Fruit fly (Drosophila melanogaster): Measurements from ENCODE around the gene Ude.
A peak's percentile ranks its signal among the peaks of the same experiment; 100 is the strongest.

Ude gene

DNA sequence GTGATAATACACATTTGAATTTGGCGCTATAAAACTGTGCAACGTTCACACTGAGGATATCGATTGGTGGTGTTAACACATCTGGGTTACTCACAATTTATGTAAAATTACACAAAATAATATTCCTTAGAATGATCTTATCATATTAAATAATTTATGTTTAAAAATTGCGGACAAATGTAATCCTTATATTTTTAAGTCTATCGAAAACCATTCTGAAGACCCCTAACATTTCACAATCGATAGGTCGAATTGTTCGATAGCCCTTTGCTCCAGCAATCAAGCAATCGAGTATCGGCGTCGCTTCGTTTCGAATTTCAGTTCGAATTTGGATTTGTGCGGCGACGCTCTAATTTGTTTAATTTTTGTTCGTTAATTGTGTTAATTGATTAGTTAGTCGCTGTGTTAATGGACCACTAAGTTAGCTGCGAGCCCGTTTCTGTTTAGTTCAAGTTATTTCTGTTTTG lies 45.9 kb downstream of the Ude start, which contains the start of gene asp:
asp (plus strand) TSS at position 289 of the 467 bp plus-strand sequence.
- TF ChIP-seq exex (tag; optimal IDR thresholded peaks at IDR 0.05) (no peak), CG18011 (GFP tag; optimal IDR thresholded peaks at IDR 0.05) (no peak), CG10366 (GFP tag; IDR thresholded peaks at IDR 0.05) (no peak), zf30C (GFP tag; optimal IDR thresholded peaks at IDR 0.05) (no peak), CG17361 (GFP tag; IDR thresholded peaks at IDR 0.05) (no peak), shn (GFP tag; optimal IDR thresholded peaks at IDR 0.05) (no peak), Mes4 (GFP tag; optimal IDR thresholded peaks at IDR 0.05) (no peak), Hsf (GFP tag; optimal IDR thresholded peaks at IDR 0.05) (no peak), Fer3 (tag; optimal IDR thresholded peaks at IDR 0.05) (no peak), wek (GFP tag; optimal IDR thresholded peaks at IDR 0.05) (peak; percentile 97), Spps (tag; optimal IDR thresholded peaks at IDR 0.05) (no peak), CG15011 (GFP tag; optimal IDR thresholded peaks at IDR 0.05) (no peak), eyg (GFP tag; optimal IDR thresholded peaks at IDR 0.05) (no peak), NfI (GFP tag; optimal IDR thresholded peaks at IDR 0.05) (no peak), Atf6 (GFP tag; IDR thresholded peaks at IDR 0.05) (no peak), maf-S (GFP tag; optimal IDR thresholded peaks at IDR 0.05) (no peak), Gug (GFP tag; IDR thresholded peaks at IDR 0.05) (no peak), Doc3 (GFP tag; IDR thresholded peaks at IDR 0.05; ENCODE audit: partially characterized antibody) (peak; percentile 84), vnd (GFP tag; IDR thresholded peaks at IDR 0.05; ENCODE audit: partially characterized antibody) (peak; percentile 85), CG16813 (GFP tag; IDR thresholded peaks at IDR 0.05; ENCODE audit: partially characterized antibody) (peak; percentile 89), CG13775 (GFP tag; optimal IDR thresholded peaks at IDR 0.05) (no peak), CG13287 (GFP tag; IDR thresholded peaks at IDR 0.05; ENCODE audit: partially characterized antibody) (peak; percentile 89), tup (GFP tag; optimal IDR thresholded peaks at IDR 0.05) (no peak), stwl (tag; optimal IDR thresholded peaks at IDR 0.05) (no peak), Camta (GFP tag; optimal IDR thresholded peaks at IDR 0.05) (no peak), CG33213 (GFP tag; optimal IDR thresholded peaks at IDR 0.05) (no peak), sna (GFP tag; IDR thresholded peaks at IDR 0.05; ENCODE audit: partially characterized antibody) (peak; percentile 91), CG9876 (GFP tag; optimal IDR thresholded peaks at IDR 0.05) (no peak), Xrp1 (GFP tag; IDR thresholded peaks at IDR 0.05) (0 out of 2 replicates have a peak, but pooled peaks have one; percentile 11), CG1603 (tag; optimal IDR thresholded peaks at IDR 0.05) (no peak), bigmax (GFP tag; optimal IDR thresholded peaks at IDR 0.05) (peak; percentile 65), gce (GFP tag; IDR thresholded peaks at IDR 0.05) (no peak), scrt (GFP tag; optimal IDR thresholded peaks at IDR 0.05) (no peak), Dip2 (GFP tag; IDR thresholded peaks at IDR 0.05) (no peak), CG34422 (GFP tag; IDR thresholded peaks at IDR 0.05) (no peak), ind (GFP tag; optimal IDR thresholded peaks at IDR 0.05) (peak; percentile 5), CG4360 (GFP tag; IDR thresholded peaks at IDR 0.05) (no peak), CG34224 (GFP tag; IDR thresholded peaks at IDR 0.05; ENCODE audit: partially characterized antibody) (peak; percentile 86), grau (tag; optimal IDR thresholded peaks at IDR 0.05) (no peak), CG42726 (GFP tag; IDR thresholded peaks at IDR 0.05; ENCODE audit: partially characterized antibody) (peak; percentile 64; the same call in 1 of the 2 replicates), chinmo (GFP tag; IDR thresholded peaks at IDR 0.05; ENCODE audit: partially characterized antibody) (peak; percentile 12; the same call in 1 of the 4 replicates), CG2202 (tag; optimal IDR thresholded peaks at IDR 0.05) (no peak), CG7556 (GFP tag; optimal IDR thresholded peaks at IDR 0.05) (no peak), CG7357 (GFP tag; IDR thresholded peaks at IDR 0.05) (peak; percentile 81), fd3F (GFP tag; optimal IDR thresholded peaks at IDR 0.05) (no peak), Sin3A (optimal IDR thresholded peaks at IDR 0.05) (peak; percentile 27), otp (GFP tag; IDR thresholded peaks at IDR 0.05) (no peak), mam (GFP tag; optimal IDR thresholded peaks at IDR 0.05) (peak; percentile 4), gfzf (GFP tag; optimal IDR thresholded peaks at IDR 0.05) (peak; percentile 29), trem (tag; optimal IDR thresholded peaks at IDR 0.05) (peak; percentile 81)

Data from whole organism, embryonic.